Fruit fly (Drosophila melanogaster) whole organism, embryonic: Measurements from ENCODE around the gene CG6431.

Experiments used
- Ada2b ChIP-seq: fragments of 200-800 bp; sonication (Bioruptor generic); IDR thresholded peaks from 2 replicates; pipeline ENCODE4 v1.3.6; 2022; ENCODE audit warnings: missing biosample characterization, missing genetic modification characterization
- Asciz ChIP-seq: fragments of 200-800 bp; sonication (Bioruptor generic); optimal IDR thresholded peaks from 2 replicates; lab custom pipeline; 2017; ENCODE audit warnings: missing biosample characterization, mild to moderate bottlenecking, missing genetic modification characterization, missing genetic modification reagents
- Atf6 ChIP-seq: fragments of 200-800 bp; sonication (Bioruptor generic); IDR thresholded peaks from 2 replicates; pipeline ENCODE4 v1.3.6; 2022; ENCODE audit warnings: missing biosample characterization, missing genetic modification characterization
- Awh ChIP-seq: fragments of 200-800 bp; sonication (Bioruptor generic); IDR thresholded peaks from 2 replicates; pipeline ENCODE4, ENCODE4 v1.3.6; 2022; ENCODE audit warnings: missing biosample characterization, missing genetic modification characterization
- Bdp1 ChIP-seq: fragments of 200-800 bp; sonication (Bioruptor generic); optimal IDR thresholded peaks from 3 replicates; lab custom pipeline; 2016; ENCODE audit warnings: missing biosample characterization, missing genetic modification characterization
- CG10267 ChIP-seq: fragments of 200-800 bp; sonication (Bioruptor generic); optimal IDR thresholded peaks from 2 replicates; lab custom pipeline; 2018; ENCODE audit warnings: missing biosample characterization, mild to moderate bottlenecking, missing genetic modification characterization, moderate library complexity
- CG10565 ChIP-seq: fragments of 200-800 bp; sonication (Bioruptor generic); optimal IDR thresholded peaks from 3 replicates; lab custom pipeline; 2016; ENCODE audit warnings: missing biosample characterization, mild to moderate bottlenecking, missing genetic modification characterization
- CG12219 ChIP-seq: fragments of 200-800 bp; sonication (Bioruptor generic); optimal IDR thresholded peaks from 3 replicates; lab custom pipeline; 2018; ENCODE audit warnings: missing biosample characterization, mild to moderate bottlenecking, missing genetic modification characterization
- CG12942 ChIP-seq: fragments of 200-800 bp; sonication (Bioruptor generic); optimal IDR thresholded peaks from 3 replicates; lab custom pipeline; 2016; ENCODE audit warnings: missing biosample characterization, missing genetic modification characterization
- CG13775 ChIP-seq: fragments of 200-800 bp; sonication (Bioruptor generic); optimal IDR thresholded peaks from 3 replicates; lab custom pipeline; 2017; ENCODE audit warnings: missing biosample characterization, mild to moderate bottlenecking, missing genetic modification characterization
- CG14860 ChIP-seq: fragments of 200-800 bp; sonication (Bioruptor generic); IDR thresholded peaks from 3 replicates; pipeline ENCODE4 v1.3.6; 2022; ENCODE audit warnings: missing biosample characterization, missing genetic modification characterization; ENCODE audit not compliant: partially characterized antibody
- CG15073 ChIP-seq: fragments of 200-800 bp; sonication (Bioruptor generic); optimal IDR thresholded peaks from 2 replicates; lab custom pipeline; 2016; ENCODE audit warnings: missing biosample characterization, missing genetic modification characterization
- CG17361 ChIP-seq: fragments of 200-800 bp; sonication (Bioruptor generic); IDR thresholded peaks from 3 replicates; pipeline ENCODE4 v1.3.6; 2022; ENCODE audit warnings: missing biosample characterization, missing genetic modification characterization
- CG18262 ChIP-seq: fragments of 200-800 bp; optimal IDR thresholded peaks from 3 replicates; lab custom pipeline; 2019; ENCODE audit warnings: missing biosample characterization, mild to moderate bottlenecking, missing genetic modification characterization, moderate library complexity
- CG1832 ChIP-seq: fragments of 200-800 bp; sonication (Bioruptor generic); optimal IDR thresholded peaks from 2 replicates; lab custom pipeline; 2017; ENCODE audit warnings: missing biosample characterization, mild to moderate bottlenecking, missing genetic modification characterization, inconsistent platforms
- CG30020 ChIP-seq: fragments of 200-800 bp; optimal IDR thresholded peaks from 2 replicates; lab custom pipeline; 2019; ENCODE audit warnings: missing biosample characterization, mild to moderate bottlenecking, missing genetic modification characterization, moderate library complexity
- CG5245 ChIP-seq: fragments of 200-800 bp; sonication (Bioruptor generic); optimal IDR thresholded peaks from 3 replicates; lab custom pipeline; 2016; ENCODE audit warnings: missing biosample characterization, missing genetic modification characterization
- CG6683 ChIP-seq: fragments of 200-800 bp; sonication (Bioruptor generic); optimal IDR thresholded peaks from 2 replicates; lab custom pipeline; 2017; ENCODE audit warnings: missing biosample characterization, mild to moderate bottlenecking, missing genetic modification characterization, missing genetic modification reagents
- CG7357 ChIP-seq: fragments of 200-800 bp; sonication (Bioruptor generic); IDR thresholded peaks from 3 replicates; pipeline ENCODE4 v1.3.6; 2022; ENCODE audit warnings: missing biosample characterization, missing genetic modification characterization
- CG7963 ChIP-seq: fragments of 200-800 bp; sonication (Bioruptor generic); IDR thresholded peaks from 3 replicates; pipeline ENCODE4 v1.3.6; 2022; ENCODE audit warnings: missing biosample characterization, missing genetic modification characterization; ENCODE audit not compliant: partially characterized antibody
- CG8281 ChIP-seq: fragments of 200-800 bp; sonication (Bioruptor generic); optimal IDR thresholded peaks from 2 replicates; lab custom pipeline; 2018; ENCODE audit warnings: missing biosample characterization, mild to moderate bottlenecking, missing genetic modification characterization, moderate library complexity
- CG8388 ChIP-seq: fragments of 200-800 bp; sonication (Bioruptor generic); optimal IDR thresholded peaks from 2 replicates; lab custom pipeline; 2019; ENCODE audit warnings: missing biosample characterization, mild to moderate bottlenecking, missing genetic modification characterization, moderate library complexity
- Camta ChIP-seq: fragments of 200-800 bp; sonication (Bioruptor generic); optimal IDR thresholded peaks from 2 replicates; lab custom pipeline; 2016; ENCODE audit warnings: missing biosample characterization, missing genetic modification characterization
- CoRest ChIP-seq: fragments of 200-800 bp; sonication (Bioruptor generic); optimal IDR thresholded peaks from 3 replicates; lab custom pipeline; 2018; ENCODE audit warnings: missing biosample characterization, mild to moderate bottlenecking, missing genetic modification characterization, moderate library complexity
- Dll ChIP-seq: fragments of 200-800 bp; sonication (Bioruptor generic); IDR thresholded peaks from 4 replicates; pipeline ENCODE4 v1.3.6; 2022; ENCODE audit warnings: missing biosample characterization, missing genetic modification characterization; ENCODE audit not compliant: partially characterized antibody
- E2f2 ChIP-seq: fragments of 200-800 bp; sonication (Bioruptor generic); IDR thresholded peaks from 2 replicates; pipeline ENCODE4 v1.3.6; 2022; ENCODE audit warnings: missing biosample characterization, missing genetic modification characterization
- GATAe ChIP-seq: fragments of 200-800 bp; sonication (Bioruptor generic); conservative IDR thresholded peaks from 2 replicates; pipeline ENCODE4 v1.3.6; 2022; ENCODE audit warnings: missing biosample characterization, missing genetic modification characterization
- H2.0 ChIP-seq: fragments of 200-800 bp; sonication (Bioruptor generic); IDR thresholded peaks from 2 replicates; pipeline ENCODE4 v1.3.6; 2022; ENCODE audit warnings: missing biosample characterization, missing genetic modification characterization
- PHDP ChIP-seq: fragments of 200-800 bp; sonication (Bioruptor generic); optimal IDR thresholded peaks from 3 replicates; lab custom pipeline; 2018; ENCODE audit warnings: missing biosample characterization, mild to moderate bottlenecking, missing genetic modification characterization, moderate library complexity
- Sox100B ChIP-seq: fragments of 200-800 bp; sonication (Bioruptor generic); optimal IDR thresholded peaks from 3 replicates; lab custom pipeline; 2018; ENCODE audit warnings: missing biosample characterization, mild to moderate bottlenecking, missing genetic modification characterization
- Sry-β ChIP-seq: fragments of 200-800 bp; sonication (Bioruptor generic); optimal IDR thresholded peaks from 2 replicates; lab custom pipeline; 2018; ENCODE audit warnings: missing biosample characterization, mild to moderate bottlenecking, missing genetic modification characterization, moderate library complexity
- aop ChIP-seq: fragments of 200-800 bp; sonication (Bioruptor generic); IDR thresholded peaks from 2 replicates; pipeline ENCODE4 v1.3.6; 2022; ENCODE audit warnings: missing biosample characterization, missing genetic modification characterization
- ap ChIP-seq: fragments of 200-800 bp; sonication (Bioruptor generic); IDR thresholded peaks from 2 replicates; pipeline ENCODE4 v1.3.6; 2022; ENCODE audit warnings: missing biosample characterization, missing genetic modification characterization
- bowl ChIP-seq: fragments of 200-800 bp; sonication (Bioruptor generic); IDR thresholded peaks from 2 replicates; pipeline ENCODE4 v1.3.6; 2022; ENCODE audit warnings: missing biosample characterization, missing genetic modification characterization
- btn ChIP-seq: fragments of 200-800 bp; sonication (Bioruptor generic); optimal IDR thresholded peaks from 2 replicates; lab custom pipeline; 2016; ENCODE audit warnings: missing biosample characterization, missing genetic modification characterization
- cg ChIP-seq: fragments of 200-800 bp; sonication (Bioruptor generic); optimal IDR thresholded peaks from 3 replicates; lab custom pipeline; 2019; ENCODE audit warnings: missing biosample characterization, mild to moderate bottlenecking, missing genetic modification characterization, moderate library complexity
- chm ChIP-seq: fragments of 200-800 bp; sonication (Bioruptor generic); IDR thresholded peaks from 2 replicates; pipeline ENCODE4 v1.3.6; 2022; ENCODE audit warnings: missing biosample characterization, missing genetic modification characterization
- crp ChIP-seq, 2 experiments: fragments of 200-800 bp; sonication (Bioruptor generic); optimal IDR thresholded peaks; 2 replicates in 1 of 2; 3 replicates in 1 of 2; lab custom pipeline; 2017; ENCODE audit warnings: missing biosample characterization in 2 of 2, missing genetic modification characterization in 2 of 2, mild to moderate bottlenecking in 1 of 2, moderate library complexity in 1 of 2
- dmrt99B ChIP-seq: fragments of 200-800 bp; sonication (Bioruptor generic); optimal IDR thresholded peaks from 2 replicates; lab custom pipeline; 2018; ENCODE audit warnings: missing biosample characterization, mild to moderate bottlenecking, missing genetic modification characterization, moderate library complexity
- exex ChIP-seq: fragments of 200-800 bp; sonication (Bioruptor generic); optimal IDR thresholded peaks from 4 replicates; lab custom pipeline; 2018; ENCODE audit warnings: missing biosample characterization, mild to moderate bottlenecking, missing genetic modification characterization, moderate library complexity
- grau ChIP-seq: fragments of 200-800 bp; optimal IDR thresholded peaks from 3 replicates; lab custom pipeline; 2019; ENCODE audit warnings: missing biosample characterization, mild to moderate bottlenecking, missing genetic modification characterization, moderate library complexity
- grn ChIP-seq: fragments of 200-800 bp; sonication (Bioruptor generic); optimal IDR thresholded peaks from 3 replicates; lab custom pipeline; 2017; ENCODE audit warnings: missing biosample characterization, missing genetic modification characterization
- lilli ChIP-seq: fragments of 200-800 bp; sonication (Bioruptor generic); optimal IDR thresholded peaks from 3 replicates; lab custom pipeline; 2016; ENCODE audit warnings: missing biosample characterization, missing genetic modification characterization
- mirr ChIP-seq: fragments of 200-800 bp; sonication (Bioruptor generic); optimal IDR thresholded peaks from 3 replicates; lab custom pipeline; 2018; ENCODE audit warnings: missing biosample characterization, mild to moderate bottlenecking, missing genetic modification characterization
- onecut ChIP-seq: fragments of 200-800 bp; sonication (Bioruptor generic); IDR thresholded peaks from 2 replicates; pipeline ENCODE4 v1.3.6; 2022; ENCODE audit warnings: missing biosample characterization, missing genetic modification characterization
- row ChIP-seq: fragments of 200-800 bp; sonication (Bioruptor generic); IDR thresholded peaks from 3 replicates; pipeline ENCODE4 v1.3.6; 2022; ENCODE audit warnings: missing biosample characterization, missing genetic modification characterization
- run ChIP-seq: fragments of 200-800 bp; sonication (Bioruptor generic); optimal IDR thresholded peaks from 3 replicates; lab custom pipeline; 2018; ENCODE audit warnings: missing biosample characterization, mild to moderate bottlenecking, missing genetic modification characterization
- sr ChIP-seq: fragments of 200-800 bp; sonication (Bioruptor generic); IDR thresholded peaks from 3 replicates; pipeline ENCODE4 v1.3.6; 2022; ENCODE audit warnings: missing biosample characterization, missing genetic modification characterization
- tx ChIP-seq: fragments of 200-800 bp; sonication (Bioruptor generic); optimal IDR thresholded peaks from 2 replicates; lab custom pipeline; 2016; ENCODE audit warnings: missing biosample characterization, missing genetic modification characterization
- unpg ChIP-seq: fragments of 200-800 bp; sonication (Bioruptor generic); optimal IDR thresholded peaks from 3 replicates; lab custom pipeline; 2018; ENCODE audit warnings: missing biosample characterization, mild to moderate bottlenecking, missing genetic modification characterization, moderate library complexity

CG6431 gene

dm6 chr2L:10703281-10703680, 20.7 kb upstream of the CG6431 start, which contains the start of gene CG6415 (continued):
- peak; percentile 64 for TF ChIP-seq CG12219 (GFP tag; lab: Kevin White, UChicago)
- peak; percentile 77 for TF ChIP-seq H2.0 (GFP tag; lab: Robert Waterston, UW)
- no peak for TF ChIP-seq exex (tag; lab: Kevin White, UChicago)
- TF ChIP-seq row (GFP tag; lab: Robert Waterston, UW): peak; percentile 85
- no peak for TF ChIP-seq bowl (GFP tag; lab: Robert Waterston, UW)
- peak; percentile 81 for TF ChIP-seq grau
- peak; percentile 68 for TF ChIP-seq Sox100B
- peak; percentile 76 for TF ChIP-seq Awh (GFP tag; lab: Robert Waterston, UW)
- TF ChIP-seq Atf6 (GFP tag; lab: Robert Waterston, UW): peak; percentile 77
- no peak for TF ChIP-seq run (tag; lab: Kevin White, UChicago)
- TF ChIP-seq Camta (GFP tag; lab: Kevin White, UChicago): peak; percentile 64
- peak; percentile 77 for TF ChIP-seq lilli (GFP tag; lab: Kevin White, UChicago)
- TF ChIP-seq CG8388: peak; percentile 72
- TF ChIP-seq grn (GFP tag; lab: Kevin White, UChicago): peak; percentile 19
- no peak for TF ChIP-seq CG30020 (tag; lab: Kevin White, UChicago)
- peak; percentile 15 for TF ChIP-seq tx
- peak; percentile 81 for TF ChIP-seq CG18262 (tag; lab: Kevin White, UChicago)
- peak; percentile 40; the same call in 1 of the 2 replicates for TF ChIP-seq E2f2 (GFP tag; lab: Robert Waterston, UW)
- peak in 1 of 2 experiments; percentile 10 for TF ChIP-seq crp (GFP tag; optimal IDR thresholded peaks at IDR 0.05; lab: Kevin White, UChicago)
- TF ChIP-seq CG12942 (GFP tag; lab: Kevin White, UChicago): peak; percentile 6
- TF ChIP-seq CG15073 (GFP tag; lab: Kevin White, UChicago): no peak
- no peak for TF ChIP-seq CG14860 (GFP tag; lab: Robert Waterston, UW)
- TF ChIP-seq CG10565: no peak
- TF ChIP-seq cg (GFP tag; lab: Kevin White, UChicago): no peak
- TF ChIP-seq chm (GFP tag; lab: Robert Waterston, UW): peak; percentile 61; the same call in 1 of the 2 replicates
- peak; percentile 45; the same call in 1 of the 2 replicates for TF ChIP-seq onecut (GFP tag; lab: Robert Waterston, UW)
- no peak for TF ChIP-seq sr (GFP tag; lab: Robert Waterston, UW)
- TF ChIP-seq dmrt99B (tag; lab: Kevin White, UChicago): peak; percentile 80
- peak; percentile 44; the same call in 1 of the 2 replicates for TF ChIP-seq GATAe
- peak; percentile 58 for TF ChIP-seq CG8281 (tag; lab: Kevin White, UChicago)
- peak; percentile 80 for TF ChIP-seq PHDP
- peak; percentile 44 for TF ChIP-seq Asciz (GFP tag; lab: Kevin White, UChicago)
- TF ChIP-seq aop (GFP tag; lab: Robert Waterston, UW): 0 out of 2 replicates have a peak, but pooled peaks have one; percentile 38
- TF ChIP-seq CG17361: peak; percentile 77
- TF ChIP-seq CG6683: no peak
- TF ChIP-seq CG5245 (GFP tag; lab: Kevin White, UChicago): peak; percentile 53
- TF ChIP-seq unpg (GFP tag; lab: Kevin White, UChicago): peak; percentile 81
- TF ChIP-seq Ada2b (GFP tag; lab: Robert Waterston, UW): peak; percentile 46; the same call in 1 of the 2 replicates
- peak; percentile 46 for TF ChIP-seq CG13775 (GFP tag; lab: Kevin White, UChicago)
- TF ChIP-seq ap (GFP tag; lab: Robert Waterston, UW): 0 out of 2 replicates have a peak, but pooled peaks have one; percentile 45
- peak; percentile 12 for TF ChIP-seq mirr (GFP tag; lab: Kevin White, UChicago)
- TF ChIP-seq Bdp1 (GFP tag; lab: Kevin White, UChicago): peak; percentile 25
- no peak for TF ChIP-seq CG7963
- peak; percentile 72 for TF ChIP-seq CG7357 (GFP tag; lab: Robert Waterston, UW)
- TF ChIP-seq btn (GFP tag; lab: Kevin White, UChicago): peak; percentile 30
- TF ChIP-seq CoRest: peak; percentile 81
- no peak for TF ChIP-seq Sry-β (GFP tag; lab: Kevin White, UChicago)
- peak; percentile 65 for TF ChIP-seq CG10267 (tag; lab: Kevin White, UChicago)
- TF ChIP-seq CG1832 (GFP tag; lab: Kevin White, UChicago): no peak
- TF ChIP-seq Dll (GFP tag; lab: Robert Waterston, UW): no peak
